Worm (Caenorhabditis elegans) whole organism, early embryonic: ENCODE measurements around the gene C33G3.6.

Source experiments
- F13C5.2 ChIP-seq: sonication (generic microtip); optimal IDR thresholded peaks from 2 replicates; lab custom pipeline; 2017; ENCODE audit warnings: mild to moderate bottlenecking, missing genetic modification characterization, inconsistent platforms, missing compliant biosample characterization
- aly-1 ChIP-seq: sonication (generic microtip); optimal IDR thresholded peaks from 2 replicates; lab custom pipeline; 2016; ENCODE audit warnings: missing genetic modification characterization, missing compliant biosample characterization
- ama-1 ChIP-seq: fragments of 150-350 bp; optimal IDR thresholded peaks from 2 replicates; lab custom pipeline; 2014
- ets-7 ChIP-seq: sonication (generic microtip); optimal IDR thresholded peaks from 2 replicates; lab custom pipeline; 2016; ENCODE audit warnings: missing genotype, missing genetic modification characterization, missing compliant biosample characterization
- flt-1 ChIP-seq: fragments of 200-800 bp; sonication (Bioruptor generic); IDR thresholded peaks from 2 replicates; pipeline ENCODE4 v1.3.6; 2022; ENCODE audit warnings: missing genetic modification characterization, missing compliant biosample characterization
- hmbx-1 ChIP-seq: sonication (generic microtip); optimal IDR thresholded peaks from 2 replicates; lab custom pipeline; 2016; ENCODE audit warnings: mild to moderate bottlenecking, missing genetic modification characterization, missing compliant biosample characterization
- hnd-1 ChIP-seq: sonication (generic microtip); optimal IDR thresholded peaks from 2 replicates; lab custom pipeline; 2016; ENCODE audit warnings: missing genetic modification characterization, missing compliant biosample characterization
- scrt-1 ChIP-seq: fragments of 200-800 bp; sonication (Bioruptor generic); IDR thresholded peaks from 2 replicates; pipeline ENCODE4 v1.3.6; 2022; ENCODE audit warnings: missing genetic modification characterization, missing compliant biosample characterization
- sea-1 ChIP-seq: fragments of 200-800 bp; sonication (Bioruptor generic); conservative IDR thresholded peaks from 2 replicates; pipeline ENCODE4 v1.3.6; 2022; ENCODE audit warnings: missing genetic modification characterization, missing compliant biosample characterization
- tbx-37 ChIP-seq: fragments of 200-800 bp; sonication (Bioruptor generic); conservative IDR thresholded peaks from 2 replicates; pipeline ENCODE4 v1.3.6; 2022; ENCODE audit warnings: missing genetic modification reagents, missing genetic modification characterization, missing compliant biosample characterization
- tra-4 ChIP-seq: sonication (generic microtip); optimal IDR thresholded peaks from 2 replicates; lab custom pipeline; 2017; ENCODE audit warnings: missing genetic modification characterization, missing compliant biosample characterization

ce11 chrX:14118762-14119161 lies 34.6 kb upstream of the C33G3.6 start:
- TF ChIP-seq hnd-1 (no peak), ama-1 (lab: Kevin White, UChicago) (no peak), ets-7 (tag; lab: Kevin White, UChicago) (no peak), flt-1 (GFP tag; lab: Robert Waterston, UW) (no peak), F13C5.2 (tag; lab: Kevin White, UChicago) (no peak), hmbx-1 (tag; lab: Kevin White, UChicago) (no peak), tra-4 (tag; lab: Kevin White, UChicago) (no peak), aly-1 (tag; lab: Kevin White, UChicago) (no peak), sea-1 (GFP tag; lab: Robert Waterston, UW) (no peak), tbx-37 (GFP tag; lab: Robert Waterston, UW) (no peak), scrt-1 (no peak)
